Fruit fly (Drosophila melanogaster): Measurements from ENCODE around the gene ATP6AP2.

Gene ATP6AP2

dm6 chr3R:9246879-9247621 lies 13.4 kb upstream of the ATP6AP2 start (continued):
- TF ChIP-seq org-1 (GFP tag; optimal IDR thresholded peaks at IDR 0.05) (peak; percentile 40), CG17385 (GFP tag; optimal IDR thresholded peaks at IDR 0.05) (peak; percentile 59), CG6689 (GFP tag; IDR thresholded peaks at IDR 0.05) (peak; percentile 58), otp (GFP tag; IDR thresholded peaks at IDR 0.05) (no peak), hth (optimal IDR thresholded peaks at IDR 0.05) (no peak), CG8089 (GFP tag; optimal IDR thresholded peaks at IDR 0.05) (no peak), ind (GFP tag; optimal IDR thresholded peaks at IDR 0.05) (peak; percentile 50), nmo (GFP tag; optimal IDR thresholded peaks at IDR 0.05) (peak; percentile 69), ci (GFP tag; IDR thresholded peaks at IDR 0.05) (peak; percentile 78), CG1024 (GFP tag; IDR thresholded peaks at IDR 0.05) (peak; percentile 47; the same call in 1 of the 2 replicates), YL-1 (GFP tag; optimal IDR thresholded peaks at IDR 0.05) (no peak), wdn (GFP tag; IDR thresholded peaks at IDR 0.05) (no peak), pros (GFP tag; optimal IDR thresholded peaks at IDR 0.05) (peak; percentile 93), TFAM (GFP tag; optimal IDR thresholded peaks at IDR 0.05) (no peak), CG12391 (tag; optimal IDR thresholded peaks at IDR 0.05) (peak; percentile 78), luna (GFP tag; optimal IDR thresholded peaks at IDR 0.05) (no peak), CG17802 (tag; optimal IDR thresholded peaks at IDR 0.05) (no peak), CG16815 (GFP tag; optimal IDR thresholded peaks at IDR 0.05) (no peak), CG15011 (GFP tag; optimal IDR thresholded peaks at IDR 0.05) (peak; percentile 28), gsb-n (tag; optimal IDR thresholded peaks at IDR 0.05) (peak; percentile 85), tin (GFP tag; optimal IDR thresholded peaks at IDR 0.05) (peak; percentile 68), lilli (GFP tag; optimal IDR thresholded peaks at IDR 0.05) (peak; percentile 30), CoRest (tag; optimal IDR thresholded peaks at IDR 0.05) (peak; percentile 80), oc (tag; optimal IDR thresholded peaks at IDR 0.05) (peak; percentile 87), Optix (GFP tag; IDR thresholded peaks at IDR 0.05) (no peak), Side (GFP tag; optimal IDR thresholded peaks at IDR 0.05) (peak; percentile 60), gem (tag; optimal IDR thresholded peaks at IDR 0.05) (peak; percentile 83), bsh (GFP tag; optimal IDR thresholded peaks at IDR 0.05) (peak; percentile 74 to 90), zfh1 (GFP tag; IDR thresholded peaks at IDR 0.05) (peak; percentile 69; the same call in 1 of the 3 replicates), CG17912 (GFP tag; optimal IDR thresholded peaks at IDR 0.05) (no peak), D19A (tag; optimal IDR thresholded peaks at IDR 0.05) (peak; percentile 57), CG10543 (GFP tag; optimal IDR thresholded peaks at IDR 0.05) (no peak), CG12236 (GFP tag; optimal IDR thresholded peaks at IDR 0.05) (peak; percentile 35), mirr (GFP tag; optimal IDR thresholded peaks at IDR 0.05) (no peak), CG8281 (tag; optimal IDR thresholded peaks at IDR 0.05) (no peak), Mrtf (GFP tag; IDR thresholded peaks at IDR 0.05) (no peak), grau (tag; optimal IDR thresholded peaks at IDR 0.05) (peak; percentile 64), sna (GFP tag; IDR thresholded peaks at IDR 0.05; ENCODE audit: partially characterized antibody) (no peak), Bgb (GFP tag; IDR thresholded peaks at IDR 0.05; ENCODE audit: partially characterized antibody) (no peak), CG3407 (GFP tag; optimal IDR thresholded peaks at IDR 0.05) (peak; percentile 53), CG12104 (GFP tag; optimal IDR thresholded peaks at IDR 0.05) (peak; percentile 56), CG33213 (GFP tag; optimal IDR thresholded peaks at IDR 0.05) (no peak), dimm (GFP tag; IDR thresholded peaks at IDR 0.05) (no peak), kah (GFP tag; optimal IDR thresholded peaks at IDR 0.05) (no peak), prd (optimal IDR thresholded peaks at IDR 0.05) (no peak), prd (GFP tag; IDR thresholded peaks at IDR 0.05) (peak; percentile 73), CG10321 (GFP tag; IDR thresholded peaks at IDR 0.05) (no peak), Asciz (GFP tag; optimal IDR thresholded peaks at IDR 0.05) (peak; percentile 79), CG32767 (GFP tag; IDR thresholded peaks at IDR 0.05) (peak; percentile 63; the same call in 1 of the 2 replicates), pfk (GFP tag; optimal IDR thresholded peaks at IDR 0.05) (no peak)
